Worm (Caenorhabditis elegans) whole organism, young adult: ENCODE results near the gene T04H1.13.

Experiments
- B0019.2 ChIP-seq: fragments of 200-800 bp; sonication (Bioruptor generic); conservative IDR thresholded peaks from 2 replicates; pipeline ENCODE4 v1.3.6; 2022; ENCODE audit warnings: missing genetic modification reagents, missing genetic modification characterization, missing compliant biosample characterization
- B0261.1 ChIP-seq: sonication (generic microtip); optimal IDR thresholded peaks from 2 replicates; lab custom pipeline; 2016; ENCODE audit warnings: mild to moderate bottlenecking, missing genetic modification characterization, moderate library complexity, missing compliant biosample characterization
- B0336.3 ChIP-seq: fragments of 200-800 bp; sonication (Bioruptor generic); IDR thresholded peaks from 2 replicates; pipeline ENCODE4 v1.3.6; 2022; ENCODE audit warnings: missing genetic modification characterization, missing compliant biosample characterization
- C06A6.2 ChIP-seq: fragments of 200-800 bp; sonication (Bioruptor generic); conservative IDR thresholded peaks from 2 replicates; pipeline ENCODE4 v1.3.6; 2022; ENCODE audit warnings: missing genetic modification characterization, missing compliant biosample characterization
- F10E7.11 ChIP-seq: sonication (generic microtip); optimal IDR thresholded peaks from 2 replicates; lab custom pipeline; 2017; ENCODE audit warnings: mild to moderate bottlenecking, missing genetic modification characterization, moderate library complexity, missing compliant biosample characterization
- F52B5.7 ChIP-seq: sonication (generic microtip); optimal IDR thresholded peaks from 2 replicates; lab custom pipeline; 2016; ENCODE audit warnings: mild to moderate bottlenecking, missing genetic modification characterization, missing compliant biosample characterization
- K11D2.4 ChIP-seq: fragments of 200-800 bp; sonication (Bioruptor generic); IDR thresholded peaks from 2 replicates; pipeline ENCODE4 v1.3.6; 2022; ENCODE audit warnings: missing genetic modification reagents, missing genetic modification characterization, missing compliant biosample characterization
- Y79H2A.3 ChIP-seq: fragments of 200-800 bp; sonication (Bioruptor generic); conservative IDR thresholded peaks from 2 replicates; pipeline ENCODE4 v1.3.6; 2022; ENCODE audit warnings: missing genetic modification reagents, missing genetic modification characterization, missing compliant biosample characterization
- akir-1 ChIP-seq: fragments of 200-800 bp; sonication (Bioruptor generic); optimal IDR thresholded peaks from 2 replicates; lab custom pipeline; 2018; ENCODE audit warnings: mild to moderate bottlenecking, missing genetic modification characterization, moderate library complexity, missing compliant biosample characterization
- ama-1 ChIP-seq, 3 experiments: fragments of 150-350 bp in 1 of 3; sonication (generic microtip) in 2 of 3; optimal IDR thresholded peaks; 2 replicates each; lab custom pipeline; 2014 to 2018; ENCODE audit warnings: missing biosample characterization in 2 of 3, missing genetic modification characterization in 2 of 3, missing genetic modification reagents in 2 of 3
- attf-6 ChIP-seq: fragments of 200-800 bp; sonication (Bioruptor generic); IDR thresholded peaks from 2 replicates; pipeline ENCODE4 v1.3.6; 2022; ENCODE audit warnings: missing genetic modification reagents, missing genetic modification characterization, missing compliant biosample characterization
- cebp-1 ChIP-seq, 2 experiments: fragments of 200-800 bp in 1 of 2; sonication (Bioruptor generic) in 1 of 2; sonication (generic microtip) in 1 of 2; IDR thresholded peaks in 1 of 2; optimal IDR thresholded peaks in 1 of 2; 2 replicates each; pipeline versions ENCODE4 v1.3.6 to Lab custom; 2017 to 2022; ENCODE audit warnings: missing compliant biosample characterization in 2 of 2, missing genetic modification characterization in 2 of 2, mild to moderate bottlenecking in 1 of 2, missing genetic modification reagents in 1 of 2, moderate library complexity in 1 of 2
- ceh-27 ChIP-seq: fragments of 200-800 bp; sonication (Bioruptor generic); optimal IDR thresholded peaks from 2 replicates; lab custom pipeline; 2018; ENCODE audit warnings: mild to moderate bottlenecking, missing genetic modification characterization, moderate library complexity, missing compliant biosample characterization
- ceh-58 ChIP-seq: fragments of 200-800 bp; sonication (Bioruptor generic); IDR thresholded peaks from 2 replicates; pipeline ENCODE4 v1.3.6; 2022; ENCODE audit warnings: missing genetic modification characterization, missing compliant biosample characterization
- die-1 ChIP-seq: sonication (generic microtip); optimal IDR thresholded peaks from 2 replicates; lab custom pipeline; 2016; ENCODE audit warnings: missing genotype, mild to moderate bottlenecking, missing genetic modification characterization, missing compliant biosample characterization
- efl-1 ChIP-seq: fragments of 150-350 bp; optimal IDR thresholded peaks from 2 replicates; lab custom pipeline; 2014; ENCODE audit warnings: missing biosample characterization, missing genetic modification reagents, missing genetic modification characterization
- egl-18 ChIP-seq: fragments of 200-800 bp; sonication (Bioruptor generic); IDR thresholded peaks from 2 replicates; pipeline ENCODE4 v1.3.6; 2022; ENCODE audit warnings: missing genetic modification reagents, missing genetic modification characterization, missing compliant biosample characterization
- ets-4 ChIP-seq: fragments of 200-800 bp; sonication (Bioruptor generic); optimal IDR thresholded peaks from 2 replicates; lab custom pipeline; 2018; ENCODE audit warnings: mild to moderate bottlenecking, missing genetic modification characterization, missing compliant biosample characterization
- gei-17 ChIP-seq: fragments of 200-800 bp; sonication (Bioruptor generic); optimal IDR thresholded peaks from 2 replicates; lab custom pipeline; 2018; ENCODE audit warnings: mild to moderate bottlenecking, missing genetic modification characterization, missing compliant biosample characterization
- hmg-1.2 ChIP-seq: fragments of 200-800 bp; sonication (Bioruptor generic); IDR thresholded peaks from 2 replicates; pipeline ENCODE4 v1.3.6; 2022; ENCODE audit warnings: missing genetic modification reagents, missing genetic modification characterization, missing compliant biosample characterization
- hmg-20 ChIP-seq: fragments of 200-800 bp; sonication (Bioruptor generic); IDR thresholded peaks from 2 replicates; pipeline ENCODE4 v1.3.6; 2022; ENCODE audit warnings: missing genetic modification reagents, missing genetic modification characterization, missing compliant biosample characterization
- lsy-27 ChIP-seq: sonication (generic microtip); optimal IDR thresholded peaks from 2 replicates; lab custom pipeline; 2017; ENCODE audit warnings: missing genetic modification characterization, mild to moderate bottlenecking, missing compliant biosample characterization, antibody characterized with exemption, missing genotype, borderline replicate concordance; ENCODE audit not compliant: insufficient read depth
- madf-10 ChIP-seq: sonication (generic microtip); optimal IDR thresholded peaks from 2 replicates; lab custom pipeline; 2016; ENCODE audit warnings: mild to moderate bottlenecking, missing genetic modification characterization, missing compliant biosample characterization
- mcd-1 ChIP-seq: fragments of 200-800 bp; sonication (Bioruptor generic); IDR thresholded peaks from 2 replicates; pipeline ENCODE4 v1.3.6; 2022; ENCODE audit warnings: missing genetic modification reagents, missing genetic modification characterization, missing compliant biosample characterization
- mxl-1 ChIP-seq: sonication (generic microtip); optimal IDR thresholded peaks from 2 replicates; lab custom pipeline; 2016; ENCODE audit warnings: missing genetic modification characterization, missing compliant biosample characterization
- nfya-1 ChIP-seq: sonication (generic microtip); optimal IDR thresholded peaks from 2 replicates; lab custom pipeline; 2017; ENCODE audit warnings: antibody characterized with exemption, missing compliant biosample characterization, missing genetic modification characterization, borderline replicate concordance; ENCODE audit not compliant: insufficient read depth
- nfyb-1 ChIP-seq: fragments of 200-800 bp; sonication (Bioruptor generic); IDR thresholded peaks from 2 replicates; pipeline ENCODE4 v1.3.6; 2022; ENCODE audit warnings: missing genetic modification reagents, missing genetic modification characterization, missing compliant biosample characterization
- rpc-1 ChIP-seq, 2 experiments: fragments of 150-350 bp in 1 of 2; sonication (generic microtip) in 1 of 2; optimal IDR thresholded peaks; 2 replicates each; lab custom pipeline; 2014 to 2018; ENCODE audit warnings: missing biosample characterization in 1 of 2, missing genetic modification characterization in 1 of 2, missing genetic modification reagents in 1 of 2, missing genotype in 1 of 2
- sea-2 ChIP-seq: fragments of 200-800 bp; sonication (Bioruptor generic); IDR thresholded peaks from 2 replicates; pipeline ENCODE4 v1.3.6; 2022; ENCODE audit warnings: missing genetic modification characterization, missing compliant biosample characterization
- snpc-1.1 ChIP-seq: sonication (generic microtip); optimal IDR thresholded peaks from 2 replicates; lab custom pipeline; 2017; ENCODE audit warnings: missing genetic modification characterization, mild to moderate bottlenecking, missing compliant biosample characterization, antibody characterized with exemption, moderate library complexity, missing genotype, missing genetic modification reagents; ENCODE audit not compliant: insufficient read depth
- somi-1 ChIP-seq: fragments of 200-800 bp; sonication (Bioruptor generic); optimal IDR thresholded peaks from 2 replicates; lab custom pipeline; 2018; ENCODE audit warnings: mild to moderate bottlenecking, missing genetic modification characterization, missing compliant biosample characterization
- tbx-9 ChIP-seq: sonication (generic microtip); optimal IDR thresholded peaks from 2 replicates; lab custom pipeline; 2016; ENCODE audit warnings: borderline replicate concordance, missing genetic modification characterization, inconsistent platforms, missing compliant biosample characterization
- tlf-1 ChIP-seq: fragments of 200-800 bp; sonication (Bioruptor generic); optimal IDR thresholded peaks from 2 replicates; lab custom pipeline; 2018; ENCODE audit warnings: mild to moderate bottlenecking, missing genetic modification characterization, missing compliant biosample characterization
- zfh-2 ChIP-seq: fragments of 200-800 bp; sonication (Bioruptor generic); conservative IDR thresholded peaks from 2 replicates; pipeline ENCODE4 v1.3.6; 2022; ENCODE audit warnings: missing genetic modification reagents, missing genetic modification characterization, missing compliant biosample characterization
- ztf-18 ChIP-seq: sonication (generic microtip); optimal IDR thresholded peaks from 2 replicates; lab custom pipeline; 2016; ENCODE audit warnings: missing genotype, mild to moderate bottlenecking, missing genetic modification characterization, missing compliant biosample characterization
- ztf-25 ChIP-seq: fragments of 200-800 bp; sonication (Bioruptor generic); IDR thresholded peaks from 2 replicates; pipeline ENCODE4 v1.3.6; 2022; ENCODE audit warnings: missing genetic modification reagents, missing genetic modification characterization, missing compliant biosample characterization
- ztf-26 ChIP-seq: sonication (generic microtip); optimal IDR thresholded peaks from 2 replicates; lab custom pipeline; 2017; ENCODE audit warnings: missing genetic modification characterization, missing compliant biosample characterization
- ztf-28 ChIP-seq: fragments of 200-800 bp; sonication (Bioruptor generic); IDR thresholded peaks from 2 replicates; pipeline ENCODE4 v1.3.6; 2022; ENCODE audit warnings: missing genetic modification reagents, missing genetic modification characterization, missing compliant biosample characterization

The T04H1.13 gene

DNA sequence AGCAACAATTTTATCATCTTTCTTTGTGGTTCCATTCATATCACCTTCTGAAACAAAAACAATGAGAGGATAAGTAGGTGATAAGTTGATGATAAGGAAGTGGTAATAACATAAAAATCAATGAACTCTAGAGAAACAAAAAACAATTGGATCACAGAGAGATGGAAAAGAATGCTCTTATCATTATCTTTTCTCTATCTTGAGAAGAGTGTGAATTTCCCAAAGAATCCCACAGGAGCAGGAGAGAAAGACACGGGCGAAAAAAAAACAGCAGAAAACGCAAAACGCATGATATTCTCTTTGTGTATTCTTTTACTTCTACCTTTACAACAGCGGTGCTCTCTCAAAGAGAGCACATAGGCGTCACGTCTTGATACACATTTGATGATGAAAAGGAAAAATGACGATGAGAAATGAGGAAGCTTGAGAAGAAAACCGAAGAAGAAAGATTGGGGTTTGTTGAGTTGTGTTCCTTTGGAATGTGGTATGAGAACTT lies 24.5 kb upstream of the T04H1.13 start, which contains the start of gene twk-24:
twk-24 (minus strand) TSS at position 51 of the 496 bp plus-strand sequence.
- TF ChIP-seq somi-1 (GFP tag; lab: Kevin White, UChicago) (no peak), snpc-1.1 (tag; lab: Kevin White, UChicago) (no peak), nfyb-1 (GFP tag; lab: Robert Waterston, UW) (no peak), zfh-2 (no peak), rpc-1 (optimal IDR thresholded peaks at IDR 0.05; lab: Kevin White, UChicago) (no peak), rpc-1 (tag; optimal IDR thresholded peaks at IDR 0.05; lab: Kevin White, UChicago) (no peak)

DNA sequence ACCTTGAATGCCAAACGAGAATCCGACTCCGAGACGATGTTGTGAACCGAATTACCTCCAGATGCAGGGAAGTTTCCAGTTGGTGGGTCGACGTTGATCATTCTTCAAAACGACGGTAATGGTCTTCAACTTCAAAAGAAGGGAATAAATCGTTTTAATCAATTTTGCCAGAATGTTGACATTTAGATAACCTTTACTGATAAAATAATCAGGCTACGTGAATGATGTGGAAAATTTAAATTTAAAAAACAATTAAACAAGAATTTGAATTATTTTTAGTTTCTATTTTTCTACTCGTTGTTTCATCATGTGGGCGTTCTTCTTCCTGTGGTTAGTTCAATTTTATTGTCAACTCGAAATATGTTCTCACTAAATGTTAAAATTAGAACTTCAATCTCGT lies 18.9 kb upstream of the T04H1.13 start, which contains the start of gene ssp-35:
ssp-35 (minus strand) TSS at position 101 of the 400 bp plus-strand sequence.
- TF ChIP-seq nfya-1 (tag; lab: Kevin White, UChicago) (no peak), B0019.2 (GFP tag; lab: Robert Waterston, UW) (no peak)

DNA sequence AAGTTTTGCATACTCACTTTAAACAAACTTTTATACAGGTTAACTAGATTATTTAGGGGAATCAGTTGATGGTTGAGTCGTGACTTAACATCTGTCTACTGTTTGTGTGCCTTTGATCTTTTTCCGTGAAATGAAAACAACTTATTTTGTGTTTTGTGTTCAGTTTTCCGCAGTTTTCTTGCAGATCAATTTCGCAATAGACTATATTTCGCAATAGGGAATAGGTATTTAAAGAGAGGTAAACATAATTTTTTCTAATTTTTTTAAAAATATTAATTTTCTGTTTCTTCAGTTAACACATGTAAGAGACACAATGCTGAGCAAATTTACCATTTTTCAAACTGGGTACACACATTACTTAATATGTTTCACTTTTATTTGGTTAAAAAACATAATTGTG lies 16.5 kb upstream of the T04H1.13 start, which contains the start of gene tbb-6:
tbb-6 (plus strand) TSS at position 155 of the 400 bp plus-strand sequence.
- peak; percentile 96 for TF ChIP-seq cebp-1 (GFP tag; IDR thresholded peaks at IDR 0.05; lab: Robert Waterston, UW)
- TF ChIP-seq cebp-1 (tag; optimal IDR thresholded peaks at IDR 0.05; lab: Kevin White, UChicago) = peak; percentile 99
- TF ChIP-seq K11D2.4 = no peak

DNA sequence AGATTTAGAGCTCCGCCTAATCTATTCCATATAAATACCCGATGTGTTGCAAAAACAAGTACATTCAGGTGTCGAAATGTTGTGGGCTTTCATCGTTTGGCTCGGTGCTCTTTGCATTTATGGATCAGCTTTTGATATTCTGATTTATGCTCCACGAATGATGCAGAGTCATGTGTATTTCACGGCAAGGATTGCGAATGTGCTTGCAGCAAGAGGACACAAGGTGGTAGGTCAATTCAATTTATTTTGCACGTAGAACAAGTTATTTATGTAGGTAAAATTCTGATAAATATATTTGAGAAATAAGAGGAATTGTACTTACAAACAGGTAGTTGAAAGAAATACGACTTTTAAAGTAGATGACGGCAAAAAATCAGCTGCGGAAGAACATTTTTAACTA lies 14.1 kb upstream of the T04H1.13 start, which contains the start of gene ugt-56:
ugt-56 (plus strand) TSS at position 61 of the 400 bp plus-strand sequence.
- TF ChIP-seq ceh-27 (GFP tag; lab: Kevin White, UChicago) (no peak), akir-1 (no peak), tbx-9 (tag; lab: Kevin White, UChicago) (no peak), madf-10 (tag; lab: Kevin White, UChicago) (no peak), Y79H2A.3 (GFP tag; lab: Robert Waterston, UW) (no peak), hmg-1.2 (GFP tag; lab: Robert Waterston, UW) (no peak), mxl-1 (no peak), F52B5.7 (no peak), mcd-1 (GFP tag; lab: Robert Waterston, UW) (no peak), die-1 (tag; lab: Kevin White, UChicago) (no peak), ztf-18 (tag; lab: Kevin White, UChicago) (no peak), ets-4 (no peak), egl-18 (GFP tag; lab: Robert Waterston, UW) (no peak), B0336.3 (GFP tag; lab: Robert Waterston, UW) (no peak), lsy-27 (tag; lab: Kevin White, UChicago) (no peak), efl-1 (GFP tag; lab: Kevin White, UChicago) (no peak), hmg-20 (no peak), ceh-58 (no peak), gei-17 (no peak)

DNA sequence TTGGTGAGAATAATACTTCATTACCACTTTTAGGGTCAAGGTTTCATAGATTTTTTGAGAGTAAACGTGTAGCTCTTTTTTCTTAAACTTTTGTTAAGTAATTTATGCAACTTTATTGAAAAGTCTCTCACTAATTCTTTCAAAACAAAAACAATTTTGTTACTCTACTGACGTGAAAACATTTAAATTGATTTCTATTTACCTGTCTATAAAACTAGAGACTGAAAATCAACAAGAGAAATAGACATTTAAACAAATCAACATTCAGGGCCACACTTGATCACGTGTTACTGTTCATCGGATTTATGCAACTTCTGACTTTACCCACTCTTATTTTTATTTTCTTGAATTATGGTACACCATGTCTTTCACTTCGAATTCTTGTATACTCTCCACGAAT lies 11.6 kb upstream of the T04H1.13 start, which contains the start of gene ugt-55:
ugt-55 (plus strand) TSS at position 301 of the 400 bp plus-strand sequence.
- no peak for TF ChIP-seq ama-1 (optimal IDR thresholded peaks at IDR 0.05; lab: Kevin White, UChicago)
- TF ChIP-seq ama-1 (GFP tag; optimal IDR thresholded peaks at IDR 0.05; lab: Kevin White, UChicago) = no peak
- TF ChIP-seq C06A6.2 (GFP tag; lab: Robert Waterston, UW) = no peak
- TF ChIP-seq B0261.1 (tag; lab: Kevin White, UChicago) = no peak
- no peak for TF ChIP-seq tlf-1 (GFP tag; lab: Kevin White, UChicago)
- no peak for TF ChIP-seq ztf-28 (GFP tag; lab: Robert Waterston, UW)
- no peak for TF ChIP-seq F10E7.11 (tag; lab: Kevin White, UChicago)
- no peak for TF ChIP-seq lsy-27 (tag; lab: Kevin White, UChicago)
- TF ChIP-seq madf-10 (tag; lab: Kevin White, UChicago) = no peak
- TF ChIP-seq efl-1 (GFP tag; lab: Kevin White, UChicago) = no peak
- no peak for TF ChIP-seq mxl-1
- no peak for TF ChIP-seq Y79H2A.3 (GFP tag; lab: Robert Waterston, UW)
- no peak for TF ChIP-seq sea-2
- TF ChIP-seq attf-6 (GFP tag; lab: Robert Waterston, UW) = no peak
- TF ChIP-seq ztf-25 (GFP tag; lab: Robert Waterston, UW) = no peak
- no peak for TF ChIP-seq ztf-26 (tag; lab: Kevin White, UChicago)
